Worm (Caenorhabditis elegans) whole organism, L1 larva: ENCODE measurements around the gene C17H12.8.
"Not testable (repeated sequence)": the region's sequence is repeated elsewhere in the genome, so short reads cannot be mapped to it uniquely, and the experiment has no call there.

ENCODE experiments used
- C04F5.9 ChIP-seq: sonication (generic microtip); optimal IDR thresholded peaks from 2 replicates; lab custom pipeline; 2016; ENCODE audit warnings: missing genetic modification characterization, missing compliant biosample characterization
- C34B4.2 ChIP-seq: sonication (generic microtip); optimal IDR thresholded peaks from 2 replicates; lab custom pipeline; 2017; ENCODE audit warnings: mild to moderate bottlenecking, missing genetic modification characterization, missing compliant biosample characterization
- F16B12.6 ChIP-seq: fragments of 150-350 bp; optimal IDR thresholded peaks from 2 replicates; lab custom pipeline; 2014; ENCODE audit warnings: missing biosample characterization, missing genetic modification characterization
- Y116A8C.19 ChIP-seq: sonication (generic microtip); optimal IDR thresholded peaks from 2 replicates; lab custom pipeline; 2016; ENCODE audit warnings: missing compliant biosample characterization, missing genetic modification characterization, borderline replicate concordance
- aly-2 ChIP-seq: fragments of 150-350 bp; optimal IDR thresholded peaks from 2 replicates; lab custom pipeline; 2014; ENCODE audit warnings: missing biosample characterization, missing genetic modification characterization
- blmp-1 ChIP-seq: fragments of 150-350 bp; optimal IDR thresholded peaks from 2 replicates; lab custom pipeline; 2014; ENCODE audit warnings: missing biosample characterization, missing genetic modification characterization
- ceh-63 ChIP-seq: fragments of 200-800 bp; sonication (Bioruptor generic); optimal IDR thresholded peaks from 2 replicates; lab custom pipeline; 2018; ENCODE audit warnings: mild to moderate bottlenecking, missing genetic modification characterization, missing compliant biosample characterization
- dsc-1 ChIP-seq: sonication (generic microtip); optimal IDR thresholded peaks from 2 replicates; lab custom pipeline; 2016; ENCODE audit warnings: mild to moderate bottlenecking, missing genetic modification characterization, missing compliant biosample characterization
- egl-13 ChIP-seq: sonication (generic microtip); optimal IDR thresholded peaks from 2 replicates; lab custom pipeline; 2016; ENCODE audit warnings: missing genotype, missing genetic modification reagents, missing genetic modification characterization, missing compliant biosample characterization
- egl-27 ChIP-seq, 2 experiments: fragments of 150-350 bp in 1 of 2; sonication (generic microtip); optimal IDR thresholded peaks; 3 replicates each; lab custom pipeline; 2017 to 2018; ENCODE audit warnings: missing biosample characterization in 2 of 2, missing genetic modification characterization in 2 of 2, missing genetic modification reagents in 2 of 2
- elt-2 ChIP-seq: sonication (generic microtip); optimal IDR thresholded peaks from 2 replicates; lab custom pipeline; 2016; ENCODE audit warnings: missing genetic modification characterization, mild to moderate bottlenecking, inconsistent platforms, missing compliant biosample characterization, missing genetic modification reagents
- elt-3 ChIP-seq, 6 experiments: fragments of 150-350 bp in 1 of 6; sonication (generic microtip); optimal IDR thresholded peaks; 2 replicates each; lab custom pipeline; 2017 to 2018; ENCODE audit warnings: missing biosample characterization in 6 of 6, missing genetic modification characterization in 6 of 6, inconsistent platforms in 1 of 6
- grh-1 ChIP-seq: fragments of 200-800 bp; sonication (Bioruptor generic); IDR thresholded peaks from 2 replicates; pipeline ENCODE4 v1.3.6; 2022; ENCODE audit warnings: missing genetic modification reagents, missing genetic modification characterization, missing compliant biosample characterization
- hlh-17 ChIP-seq: fragments of 200-800 bp; sonication (Bioruptor generic); optimal IDR thresholded peaks from 2 replicates; lab custom pipeline; 2018; ENCODE audit warnings: missing genetic modification characterization, mild to moderate bottlenecking, missing compliant biosample characterization, moderate library complexity, borderline replicate concordance
- hlh-4 ChIP-seq: sonication (generic microtip); optimal IDR thresholded peaks from 2 replicates; lab custom pipeline; 2016; ENCODE audit warnings: mild to moderate bottlenecking, missing genetic modification characterization, missing compliant biosample characterization
- irx-1 ChIP-seq: sonication (generic microtip); optimal IDR thresholded peaks from 2 replicates; lab custom pipeline; 2016; ENCODE audit warnings: missing genetic modification characterization, missing compliant biosample characterization
- isw-1 ChIP-seq: fragments of 200-800 bp; sonication (Bioruptor generic); IDR thresholded peaks from 2 replicates; pipeline ENCODE4 v1.3.6; 2022; ENCODE audit warnings: missing genetic modification characterization, missing compliant biosample characterization
- jun-1 ChIP-seq: fragments of 150-350 bp; optimal IDR thresholded peaks from 2 replicates; lab custom pipeline; 2014; ENCODE audit warnings: missing biosample characterization, missing genetic modification reagents, missing genetic modification characterization
- lin-15B ChIP-seq: fragments of 150-350 bp; sonication (generic microtip); optimal IDR thresholded peaks from 3 replicates; lab custom pipeline; 2014; ENCODE audit warnings: missing biosample characterization, missing genetic modification characterization
- lin-35 ChIP-seq, 2 experiments: fragments of 150-350 bp; optimal IDR thresholded peaks; 2 replicates each; lab custom pipeline; 2014; ENCODE audit warnings: missing biosample characterization in 2 of 2, missing genetic modification characterization in 2 of 2, missing genetic modification reagents in 2 of 2
- lin-39 ChIP-seq: fragments of 150-350 bp; optimal IDR thresholded peaks from 2 replicates; lab custom pipeline; 2014; ENCODE audit warnings: missing biosample characterization, missing genetic modification reagents, missing genetic modification characterization
- lir-3 ChIP-seq: sonication (generic microtip); optimal IDR thresholded peaks from 2 replicates; lab custom pipeline; 2016; ENCODE audit warnings: mild to moderate bottlenecking, missing genetic modification characterization, moderate library complexity, missing compliant biosample characterization; ENCODE audit not compliant: poor library complexity
- mab-9 ChIP-seq: fragments of 200-800 bp; sonication (Bioruptor generic); IDR thresholded peaks from 2 replicates; pipeline ENCODE4 v1.3.6; 2022; ENCODE audit warnings: missing genetic modification reagents, missing genetic modification characterization, missing compliant biosample characterization
- mef-2 ChIP-seq: fragments of 150-350 bp; optimal IDR thresholded peaks from 2 replicates; lab custom pipeline; 2014; ENCODE audit warnings: missing biosample characterization, missing genetic modification characterization
- mep-1 ChIP-seq: fragments of 150-350 bp; optimal IDR thresholded peaks from 2 replicates; lab custom pipeline; 2014; ENCODE audit warnings: missing biosample characterization, missing genetic modification characterization
- nhr-12 ChIP-seq: sonication (generic microtip); optimal IDR thresholded peaks from 2 replicates; lab custom pipeline; 2017; ENCODE audit warnings: missing biosample characterization, missing genetic modification characterization
- nhr-20 ChIP-seq: sonication (generic microtip); optimal IDR thresholded peaks from 2 replicates; lab custom pipeline; 2016; ENCODE audit warnings: mild to moderate bottlenecking, missing genetic modification characterization, missing compliant biosample characterization
- nhr-237 ChIP-seq: fragments of 150-350 bp; optimal IDR thresholded peaks from 2 replicates; lab custom pipeline; 2014; ENCODE audit warnings: missing biosample characterization, missing genetic modification characterization
- nhr-47 ChIP-seq: sonication (generic microtip); optimal IDR thresholded peaks from 2 replicates; lab custom pipeline; 2016; ENCODE audit warnings: mild to moderate bottlenecking, missing genetic modification characterization, moderate library complexity, missing compliant biosample characterization
- nhr-76 ChIP-seq: sonication (generic microtip); optimal IDR thresholded peaks from 2 replicates; lab custom pipeline; 2017; ENCODE audit warnings: missing biosample characterization, missing genetic modification characterization
- nhr-77 ChIP-seq: fragments of 150-350 bp; optimal IDR thresholded peaks from 2 replicates; lab custom pipeline; 2014; ENCODE audit warnings: missing biosample characterization, missing genetic modification characterization
- nhr-90 ChIP-seq: sonication (generic microtip); optimal IDR thresholded peaks from 2 replicates; lab custom pipeline; 2016; ENCODE audit warnings: mild to moderate bottlenecking, missing genetic modification characterization, missing compliant biosample characterization; ENCODE audit not compliant: poor library complexity
- pag-3 ChIP-seq: sonication (generic microtip); optimal IDR thresholded peaks from 2 replicates; lab custom pipeline; 2017; ENCODE audit warnings: missing genetic modification characterization, mild to moderate bottlenecking, missing compliant biosample characterization, antibody characterized with exemption, borderline replicate concordance; ENCODE audit not compliant: insufficient read depth
- pqm-1 ChIP-seq: sonication (generic microtip); optimal IDR thresholded peaks from 3 replicates; lab custom pipeline; 2017; ENCODE audit warnings: missing biosample characterization, missing genetic modification characterization
- rnt-1 ChIP-seq: sonication (generic microtip); optimal IDR thresholded peaks from 2 replicates; lab custom pipeline; 2016; ENCODE audit warnings: mild to moderate bottlenecking, missing genetic modification characterization, moderate library complexity, missing compliant biosample characterization
- skn-1 ChIP-seq: fragments of 150-350 bp; optimal IDR thresholded peaks from 2 replicates; lab custom pipeline; 2014; ENCODE audit warnings: missing biosample characterization, missing genetic modification characterization
- sptf-1 ChIP-seq: fragments of 150-350 bp; optimal IDR thresholded peaks from 2 replicates; lab custom pipeline; 2014; ENCODE audit warnings: missing biosample characterization, missing genetic modification characterization
- sup-37 ChIP-seq: fragments of 200-800 bp; sonication (Bioruptor generic); optimal IDR thresholded peaks from 2 replicates; lab custom pipeline; 2018; ENCODE audit warnings: mild to moderate bottlenecking, missing genetic modification characterization, missing compliant biosample characterization
- tbx-2 ChIP-seq: sonication (generic microtip); optimal IDR thresholded peaks from 2 replicates; lab custom pipeline; 2016; ENCODE audit warnings: missing genetic modification characterization, missing compliant biosample characterization
- unc-62 ChIP-seq: fragments of 150-350 bp; optimal IDR thresholded peaks from 2 replicates; lab custom pipeline; 2014; ENCODE audit warnings: missing biosample characterization, missing genetic modification reagents, missing genetic modification characterization
- xbp-1 ChIP-seq: sonication (generic microtip); optimal IDR thresholded peaks from 2 replicates; lab custom pipeline; 2016; ENCODE audit warnings: missing genetic modification characterization, missing compliant biosample characterization
- zag-1 ChIP-seq: fragments of 150-350 bp; optimal IDR thresholded peaks from 2 replicates; lab custom pipeline; 2014; ENCODE audit warnings: missing biosample characterization, missing genetic modification characterization
- ztf-11 ChIP-seq, 2 experiments: sonication (generic microtip); optimal IDR thresholded peaks; 2 replicates each; lab custom pipeline; 2016 to 2017; ENCODE audit warnings: missing genetic modification characterization in 2 of 2, missing biosample characterization in 1 of 2, missing compliant biosample characterization in 1 of 2
- ztf-4 ChIP-seq: fragments of 150-350 bp; optimal IDR thresholded peaks from 2 replicates; lab custom pipeline; 2014; ENCODE audit warnings: missing biosample characterization, missing genetic modification characterization

The C17H12.8 gene

DNA sequence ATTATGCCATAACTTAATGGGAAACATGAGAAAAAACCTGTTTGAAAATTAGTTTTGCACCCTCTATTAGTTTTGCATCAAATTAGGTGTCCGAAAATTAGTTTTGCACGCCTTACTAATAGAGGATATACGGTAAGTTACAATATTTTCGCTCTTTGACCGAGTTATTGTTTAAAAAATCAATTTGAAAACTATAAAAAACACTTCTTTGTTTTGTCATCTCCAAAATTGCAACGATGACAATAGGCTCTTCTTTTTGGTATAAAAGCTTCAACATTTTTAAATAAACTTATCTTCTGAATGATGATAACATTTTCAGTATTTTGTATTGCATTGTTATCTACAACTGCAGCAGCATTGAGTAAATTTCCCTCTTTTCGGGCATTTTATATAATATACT, 9.0 kb downstream of the C17H12.8 start, which contains the start of gene H20E11.2:
H20E11.2 (plus strand) TSS at position 301 of the 400 bp plus-strand sequence.
- not testable (repeated sequence) for TF ChIP-seq C04F5.9, blmp-1, pag-3 (tag; lab: Kevin White, UChicago)

DNA sequence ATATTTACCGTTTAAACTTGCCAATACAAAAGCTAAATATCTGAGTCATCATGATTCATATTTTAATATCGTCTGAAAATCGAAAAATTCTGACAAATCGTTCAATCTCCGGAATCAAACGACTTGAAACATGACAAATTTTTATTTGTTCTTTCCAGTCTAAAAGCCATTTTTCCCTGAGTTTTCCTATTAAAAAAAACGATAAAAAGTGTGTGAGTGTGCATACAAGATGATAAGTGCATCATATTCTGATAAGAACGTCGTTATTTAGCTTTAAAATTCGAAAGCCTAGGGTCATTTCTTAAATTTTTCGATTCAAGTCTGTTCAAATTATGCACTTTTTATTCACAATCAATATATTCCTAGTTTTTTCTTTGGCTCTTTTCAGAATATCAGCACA, 11.4 kb downstream of the C17H12.8 start, which contains the start of gene H20E11.1:
H20E11.1 (plus strand) TSS at position 244 of the 400 bp plus-strand sequence.
- TF ChIP-seq elt-2 (peak; percentile 52), jun-1 (tag; lab: Kevin White, UChicago) (no peak), hlh-4 (tag; lab: Kevin White, UChicago) (no peak)

DNA sequence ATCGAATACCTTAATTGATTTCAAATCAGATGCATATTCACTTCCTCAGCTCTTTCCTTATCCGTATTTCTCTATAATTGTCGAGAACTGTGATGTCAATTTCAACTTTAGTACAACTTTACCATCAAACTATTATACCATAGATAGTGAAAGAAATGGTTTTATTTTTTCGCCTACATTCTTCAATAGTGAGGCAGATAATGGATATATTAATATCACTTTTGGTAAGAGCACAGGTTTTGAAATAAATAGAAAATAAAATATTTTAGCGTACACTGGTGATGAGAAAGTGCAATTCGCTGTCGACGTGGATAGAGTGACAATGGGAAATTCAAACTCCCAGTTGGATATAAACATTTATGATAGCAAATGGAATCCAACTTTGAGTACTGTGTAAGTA, 13.7 kb downstream of the C17H12.8 start:
- TF ChIP-seq xbp-1 (tag; lab: Kevin White, UChicago) (no peak), hlh-17 (GFP tag; lab: Kevin White, UChicago) (no peak)
- TF ChIP-seq, all 84 proteins: peak for 0

DNA sequence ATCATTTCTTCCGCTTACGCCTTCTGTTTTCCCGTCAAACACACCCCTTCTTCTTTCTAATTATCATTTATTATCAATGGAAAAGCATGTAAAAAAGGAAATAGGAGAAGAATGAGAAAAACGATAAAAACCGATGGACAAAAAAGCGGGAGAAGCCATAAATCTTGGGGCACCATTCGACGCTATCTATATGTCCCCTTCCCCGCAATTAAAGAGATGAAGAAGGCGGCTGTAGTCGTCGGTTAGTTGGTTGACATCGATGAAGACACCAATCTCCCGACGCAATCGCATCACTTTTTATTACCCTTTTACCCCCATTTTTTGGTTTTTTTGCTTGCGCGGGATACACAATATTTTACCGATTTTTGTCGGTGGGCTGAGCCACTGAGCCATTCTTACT, 15.1 kb downstream of the C17H12.8 start:
- TF ChIP-seq ztf-11 (tag; optimal IDR thresholded peaks at IDR 0.05; lab: Kevin White, UChicago): no peak
- TF ChIP-seq tbx-2 (tag; lab: Kevin White, UChicago): no peak
- no peak for TF ChIP-seq C34B4.2
- 0 out of 2 replicates have a peak, but pooled peaks have one; percentile 8 for TF ChIP-seq mab-9 (GFP tag; lab: Robert Waterston, UW)
- TF ChIP-seq sup-37: no peak
- TF ChIP-seq elt-3 (tag; optimal IDR thresholded peaks at IDR 0.05; lab: Kevin White, UChicago): peak in 1 of 6 experiments; percentile 14
- no peak for TF ChIP-seq egl-13 (tag; lab: Kevin White, UChicago)
- no peak for TF ChIP-seq grh-1 (GFP tag; lab: Robert Waterston, UW)
- peak; percentile 47 for TF ChIP-seq blmp-1 (tag; lab: Kevin White, UChicago)

DNA sequence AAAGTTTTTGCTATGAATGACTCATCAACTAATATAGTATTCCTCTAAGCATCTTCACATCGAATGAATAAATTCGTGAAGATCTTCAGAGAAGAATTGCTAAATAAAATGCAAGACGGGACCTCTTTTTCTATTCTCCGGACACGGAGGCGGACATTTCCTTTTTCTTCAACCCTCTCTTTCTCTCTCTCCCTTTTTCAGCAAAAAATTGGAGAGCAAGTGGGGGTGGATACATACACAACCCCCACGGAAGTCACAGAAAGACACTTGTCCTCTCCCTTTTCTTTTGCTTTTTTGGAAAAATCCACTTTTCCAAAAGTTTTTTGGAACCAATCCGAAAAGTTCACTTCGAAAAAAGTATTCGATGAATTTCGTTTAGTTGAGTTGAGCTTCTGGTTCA, 16.2 kb downstream of the C17H12.8 start:
- no peak for TF ChIP-seq lir-3 (tag; lab: Kevin White, UChicago)
- no peak for TF ChIP-seq lin-15B (tag; lab: Kevin White, UChicago)
- no peak for TF ChIP-seq sptf-1 (tag; lab: Kevin White, UChicago)
- TF ChIP-seq nhr-76: no peak
- no peak for TF ChIP-seq blmp-1 (tag; lab: Kevin White, UChicago)
- no peak for TF ChIP-seq nhr-47 (tag; lab: Kevin White, UChicago)
- no peak for TF ChIP-seq nhr-237 (tag; lab: Kevin White, UChicago)
- no peak for TF ChIP-seq dsc-1 (tag; lab: Kevin White, UChicago)
- no peak for TF ChIP-seq Y116A8C.19 (tag; lab: Kevin White, UChicago)
- no peak for TF ChIP-seq F16B12.6 (tag; lab: Kevin White, UChicago)
- no peak for TF ChIP-seq nhr-20 (tag; lab: Kevin White, UChicago)
- TF ChIP-seq skn-1: no peak
- TF ChIP-seq ztf-11 (tag; optimal IDR thresholded peaks at IDR 0.05; lab: Kevin White, UChicago): no peak
- peak; percentile 10; the same call in 1 of the 2 replicates for TF ChIP-seq isw-1 (GFP tag; lab: Robert Waterston, UW)
- no peak for TF ChIP-seq ztf-4 (tag; lab: Kevin White, UChicago)
- TF ChIP-seq egl-27 (tag; optimal IDR thresholded peaks at IDR 0.05; lab: Kevin White, UChicago): no peak
- no peak for TF ChIP-seq lin-35 (GFP tag; optimal IDR thresholded peaks at IDR 0.05; lab: Kevin White, UChicago)
- TF ChIP-seq rnt-1: no peak
- TF ChIP-seq ceh-63 (GFP tag; lab: Kevin White, UChicago): no peak
- no peak for TF ChIP-seq lin-39 (tag; lab: Kevin White, UChicago)
- TF ChIP-seq unc-62: no peak
- no peak for TF ChIP-seq nhr-77 (tag; lab: Kevin White, UChicago)
- TF ChIP-seq zag-1 (tag; lab: Kevin White, UChicago): no peak
- no peak for TF ChIP-seq mef-2 (tag; lab: Kevin White, UChicago)
- no peak for TF ChIP-seq pqm-1 (tag; lab: Kevin White, UChicago)
- TF ChIP-seq irx-1 (tag; lab: Kevin White, UChicago): no peak
- TF ChIP-seq nhr-12: no peak
- no peak for TF ChIP-seq nhr-90 (tag; lab: Kevin White, UChicago)
- no peak for TF ChIP-seq aly-2
- TF ChIP-seq mep-1: no peak
